Worm (Caenorhabditis elegans): ENCODE measurements around the gene F26D2.3.

Gene F26D2.3

ce11 chrV:16445676-16446075 is 37.9 kb downstream of the F26D2.3 start, which contains the start of gene T08G3.6:
Gene T08G3.6, plus strand, starts transcription at chrV:16445976.
- TF ChIP-seq Y55F3AM.14 (GFP tag; optimal IDR thresholded peaks at IDR 0.05) = no peak
- no peak for TF ChIP-seq nhr-23 (tag; optimal IDR thresholded peaks at IDR 0.05)
- TF ChIP-seq elt-1 (tag; optimal IDR thresholded peaks at IDR 0.05) = no peak
- TF ChIP-seq elt-3 (tag; optimal IDR thresholded peaks at IDR 0.05) = no peak
- TF ChIP-seq snpc-4 (tag; optimal IDR thresholded peaks at IDR 0.05) = no peak
- TF ChIP-seq blmp-1 (tag; optimal IDR thresholded peaks at IDR 0.05; ENCODE audit: insufficient read depth) = no peak
- TF ChIP-seq ztf-1 (GFP tag; conservative IDR thresholded peaks at IDR 0.05) = no peak
- TF ChIP-seq lin-39 (tag; optimal IDR thresholded peaks at IDR 0.05) = no peak

- no peak for TF ChIP-seq F13H6.1 (tag; optimal IDR thresholded peaks at IDR 0.05)
Observed at ce11 chrV:16446191-16446590, 38.4 kb downstream of the F26D2.3 start.

- no peak for TF ChIP-seq ztf-4 (tag; optimal IDR thresholded peaks at IDR 0.05)
- no peak for TF ChIP-seq nhr-12 (tag; optimal IDR thresholded peaks at IDR 0.05)
- no peak for TF ChIP-seq snpc-4 (tag; optimal IDR thresholded peaks at IDR 0.05)
- TF ChIP-seq unc-39 (tag; optimal IDR thresholded peaks at IDR 0.05) = no peak
- no peak for TF ChIP-seq nhr-77 (tag; optimal IDR thresholded peaks at IDR 0.05)
- TF ChIP-seq nhr-129 (tag; optimal IDR thresholded peaks at IDR 0.05) = no peak
- TF ChIP-seq lsy-2 (tag; optimal IDR thresholded peaks at IDR 0.05) = no peak
- TF ChIP-seq ama-1 (optimal IDR thresholded peaks at IDR 0.05) = no peak
- TF ChIP-seq nhr-11 (tag; optimal IDR thresholded peaks at IDR 0.05) = no peak
- TF ChIP-seq nhr-6 (tag; optimal IDR thresholded peaks at IDR 0.05) = no peak
- TF ChIP-seq elt-1 (tag; optimal IDR thresholded peaks at IDR 0.05) = no peak
- TF ChIP-seq nhr-10 (tag; optimal IDR thresholded peaks at IDR 0.05) = no peak
- TF ChIP-seq sem-4 (tag; optimal IDR thresholded peaks at IDR 0.05) = no peak
- no peak for TF ChIP-seq lin-11 (tag; optimal IDR thresholded peaks at IDR 0.05)
- TF ChIP-seq ceh-16 (tag; optimal IDR thresholded peaks at IDR 0.05) = no peak
- no peak for TF ChIP-seq skn-1 (tag; optimal IDR thresholded peaks at IDR 0.05)
- TF ChIP-seq F13H6.1 (tag; optimal IDR thresholded peaks at IDR 0.05) = no peak
- TF ChIP-seq mab-5 (tag; optimal IDR thresholded peaks at IDR 0.05) = no peak
- TF ChIP-seq lin-13 (GFP tag; optimal IDR thresholded peaks at IDR 0.05) = no peak
- TF ChIP-seq gmeb-1 (tag; optimal IDR thresholded peaks at IDR 0.05) = no peak
Observed at ce11 chrV:16447735-16448134, 40.0 kb downstream of the F26D2.3 start, which contains the start of gene T08G3.13. Gene T08G3.13, plus strand, starts transcription at chrV:16448035.

ce11 chrV:16455065-16455464 is 47.3 kb downstream of the F26D2.3 start, which contains the start of gene str-14:
Gene str-14, minus strand, starts transcription at chrV:16455165.
- TF ChIP-seq fos-1 (tag; optimal IDR thresholded peaks at IDR 0.05) (no peak), snpc-4 (tag; optimal IDR thresholded peaks at IDR 0.05) (no peak)

DNA sequence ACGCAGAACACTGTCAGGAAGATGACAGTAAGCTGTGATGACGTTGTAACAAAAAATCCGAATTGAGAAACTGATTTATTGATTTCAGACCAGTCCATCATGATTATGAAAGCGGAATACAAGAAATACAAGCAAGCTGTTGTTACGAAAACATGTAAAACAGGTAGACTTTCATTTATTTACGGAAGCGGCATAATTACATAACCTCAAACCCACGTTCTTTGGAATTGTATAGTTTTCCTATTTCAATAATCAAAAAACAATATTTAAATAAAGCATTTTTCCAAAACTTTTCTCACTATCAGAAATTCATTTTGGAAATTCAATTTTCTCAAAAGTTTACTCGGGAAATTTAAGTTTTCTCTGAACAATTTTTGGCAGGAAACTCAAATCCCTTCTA is 51.0 kb downstream of the F26D2.3 start, which contains the start of gene str-15:
str-15 (minus strand) TSS at position 101 of the 400 bp plus-strand sequence.
- no peak for TF ChIP-seq ZK546.5 (tag; optimal IDR thresholded peaks at IDR 0.05)
- no peak for TF ChIP-seq ceh-82 (tag; optimal IDR thresholded peaks at IDR 0.05)
- no peak for TF ChIP-seq ztf-11 (tag; optimal IDR thresholded peaks at IDR 0.05)
- TF ChIP-seq nhr-77 (tag; optimal IDR thresholded peaks at IDR 0.05) = no peak
- TF ChIP-seq nhr-10 (tag; optimal IDR thresholded peaks at IDR 0.05) = no peak
- no peak for TF ChIP-seq skn-1 (tag; optimal IDR thresholded peaks at IDR 0.05)

DNA sequence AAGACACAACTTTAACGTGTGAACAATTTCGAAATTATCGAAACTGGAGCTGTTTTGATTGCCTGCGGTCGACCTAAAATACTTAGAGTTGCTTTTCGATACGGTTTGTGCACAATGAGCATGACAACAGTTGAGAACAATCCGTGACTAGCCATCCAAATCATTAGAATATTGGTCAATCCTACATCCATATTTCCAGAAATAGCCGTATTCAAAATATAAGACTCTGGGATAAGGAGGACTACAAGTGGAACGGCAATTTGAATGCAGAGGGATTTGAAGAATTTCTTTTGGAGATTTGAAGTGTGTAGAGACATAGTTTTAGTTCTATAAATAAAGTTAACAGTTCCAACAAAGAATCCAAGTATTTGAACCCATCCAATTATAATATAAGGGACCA is 51.6 kb downstream of the F26D2.3 start:
- TF ChIP-seq mdl-1 (tag; optimal IDR thresholded peaks at IDR 0.05) = no peak
- no peak for TF ChIP-seq unc-55 (GFP tag; optimal IDR thresholded peaks at IDR 0.05)
- TF ChIP-seq ceh-16 (tag; optimal IDR thresholded peaks at IDR 0.05) = no peak
- TF ChIP-seq lin-13 (GFP tag; optimal IDR thresholded peaks at IDR 0.05) = no peak
- TF ChIP-seq nhr-25 (tag; optimal IDR thresholded peaks at IDR 0.05) = no peak
- no peak for TF ChIP-seq lsy-2 (tag; optimal IDR thresholded peaks at IDR 0.05)
- no peak for TF ChIP-seq fos-1 (tag; optimal IDR thresholded peaks at IDR 0.05)
- TF ChIP-seq aly-2 (tag; optimal IDR thresholded peaks at IDR 0.05) = no peak
- no peak for TF ChIP-seq ztf-1 (GFP tag; conservative IDR thresholded peaks at IDR 0.05)
- no peak for TF ChIP-seq nhr-129 (tag; optimal IDR thresholded peaks at IDR 0.05)
- TF ChIP-seq C34F6.9 (tag; optimal IDR thresholded peaks at IDR 0.05) = no peak
- no peak for TF ChIP-seq nhr-77 (tag; optimal IDR thresholded peaks at IDR 0.05)
- no peak for TF ChIP-seq ZK546.5 (tag; optimal IDR thresholded peaks at IDR 0.05)
- no peak for TF ChIP-seq blmp-1 (tag; optimal IDR thresholded peaks at IDR 0.05; ENCODE audit: insufficient read depth)
- TF ChIP-seq ztf-4 (tag; optimal IDR thresholded peaks at IDR 0.05) = no peak
- no peak for TF ChIP-seq lin-11 (tag; optimal IDR thresholded peaks at IDR 0.05)
- TF ChIP-seq sma-9 (GFP tag; optimal IDR thresholded peaks at IDR 0.05) = no peak
- TF ChIP-seq sma-9 (tag; optimal IDR thresholded peaks at IDR 0.05) = no peak
- TF ChIP-seq nhr-12 (tag; optimal IDR thresholded peaks at IDR 0.05) = no peak
- TF ChIP-seq dmd-4 (tag; optimal IDR thresholded peaks at IDR 0.05) = no peak

Data from whole organism, L2 larva.